Fruit fly (Drosophila melanogaster) whole organism, embryonic: Measurements from ENCODE around the gene Art9.

Experiments used
- Ada2b ChIP-seq: fragments of 200-800 bp; sonication (Bioruptor generic); IDR thresholded peaks from 2 replicates; pipeline ENCODE4 v1.3.6; 2022; ENCODE audit warnings: missing biosample characterization, missing genetic modification characterization
- Asciz ChIP-seq: fragments of 200-800 bp; sonication (Bioruptor generic); optimal IDR thresholded peaks from 2 replicates; lab custom pipeline; 2017; ENCODE audit warnings: missing biosample characterization, mild to moderate bottlenecking, missing genetic modification characterization, missing genetic modification reagents
- Awh ChIP-seq: fragments of 200-800 bp; sonication (Bioruptor generic); IDR thresholded peaks from 2 replicates; pipeline ENCODE4, ENCODE4 v1.3.6; 2022; ENCODE audit warnings: missing biosample characterization, missing genetic modification characterization
- CG1024 ChIP-seq: fragments of 200-800 bp; sonication (Bioruptor generic); IDR thresholded peaks from 2 replicates; pipeline ENCODE4 v1.3.6; 2022; ENCODE audit warnings: missing biosample characterization, missing genetic modification characterization
- CG11456 ChIP-seq: fragments of 200-800 bp; sonication (Bioruptor generic); IDR thresholded peaks from 3 replicates; pipeline ENCODE4 v1.3.6; 2022; ENCODE audit warnings: missing biosample characterization, missing genetic modification characterization
- CG11504 ChIP-seq: fragments of 200-800 bp; sonication (Bioruptor generic); optimal IDR thresholded peaks from 3 replicates; lab custom pipeline; 2019; ENCODE audit warnings: missing biosample characterization, mild to moderate bottlenecking, missing genetic modification characterization, moderate library complexity
- CG13624 ChIP-seq: fragments of 200-800 bp; sonication (Bioruptor generic); optimal IDR thresholded peaks from 2 replicates; lab custom pipeline; 2016; ENCODE audit warnings: missing biosample characterization, missing genetic modification characterization
- CG15696 ChIP-seq: fragments of 200-800 bp; sonication (Bioruptor generic); optimal IDR thresholded peaks from 2 replicates; lab custom pipeline; 2019; ENCODE audit warnings: missing biosample characterization, mild to moderate bottlenecking, missing genetic modification characterization, moderate library complexity
- CG1647 ChIP-seq: fragments of 200-800 bp; sonication (Bioruptor generic); optimal IDR thresholded peaks from 3 replicates; lab custom pipeline; 2016; ENCODE audit warnings: missing biosample characterization, missing genetic modification characterization
- CG16779 ChIP-seq: fragments of 200-800 bp; sonication (Bioruptor generic); IDR thresholded peaks from 2 replicates; pipeline ENCODE4 v1.3.6; 2022; ENCODE audit warnings: missing biosample characterization, missing genetic modification characterization
- CG17328 ChIP-seq: fragments of 200-800 bp; sonication (Bioruptor generic); IDR thresholded peaks from 2 replicates; pipeline ENCODE4 v1.3.6; 2022; ENCODE audit warnings: missing biosample characterization, missing genetic modification characterization
- CG17802 ChIP-seq: fragments of 200-800 bp; sonication (Bioruptor generic); optimal IDR thresholded peaks from 2 replicates; lab custom pipeline; 2018; ENCODE audit warnings: missing biosample characterization, mild to moderate bottlenecking, missing genetic modification characterization, moderate library complexity
- CG34224 ChIP-seq: fragments of 200-800 bp; sonication (Bioruptor generic); IDR thresholded peaks from 3 replicates; pipeline ENCODE4 v1.3.6; 2022; ENCODE audit warnings: missing biosample characterization, missing genetic modification characterization; ENCODE audit not compliant: partially characterized antibody
- CG34376 ChIP-seq: fragments of 200-800 bp; sonication (Bioruptor generic); optimal IDR thresholded peaks from 2 replicates; lab custom pipeline; 2018; ENCODE audit warnings: missing biosample characterization, mild to moderate bottlenecking, missing genetic modification characterization
- CG3726 ChIP-seq: fragments of 200-800 bp; sonication (Bioruptor generic); IDR thresholded peaks from 3 replicates; pipeline ENCODE4, ENCODE4 v1.3.6; 2022; ENCODE audit warnings: missing biosample characterization, missing genetic modification characterization
- CG3995 ChIP-seq: fragments of 200-800 bp; sonication (Bioruptor generic); optimal IDR thresholded peaks from 3 replicates; lab custom pipeline; 2016; ENCODE audit warnings: missing biosample characterization, missing genetic modification characterization
- CG4730 ChIP-seq: fragments of 200-800 bp; sonication (Bioruptor generic); IDR thresholded peaks from 2 replicates; pipeline ENCODE4 v1.3.6; 2022; ENCODE audit warnings: missing biosample characterization, missing genetic modification characterization
- CG5245 ChIP-seq: fragments of 200-800 bp; sonication (Bioruptor generic); optimal IDR thresholded peaks from 3 replicates; lab custom pipeline; 2016; ENCODE audit warnings: missing biosample characterization, missing genetic modification characterization
- CG7786 ChIP-seq: fragments of 200-800 bp; sonication (Bioruptor generic); optimal IDR thresholded peaks from 2 replicates; lab custom pipeline; 2016; ENCODE audit warnings: missing biosample characterization, missing genetic modification characterization
- CG7963 ChIP-seq: fragments of 200-800 bp; sonication (Bioruptor generic); IDR thresholded peaks from 3 replicates; pipeline ENCODE4 v1.3.6; 2022; ENCODE audit warnings: missing biosample characterization, missing genetic modification characterization; ENCODE audit not compliant: partially characterized antibody
- CG9727 ChIP-seq: fragments of 200-800 bp; sonication (Bioruptor generic); optimal IDR thresholded peaks from 3 replicates; lab custom pipeline; 2017; ENCODE audit warnings: missing biosample characterization, mild to moderate bottlenecking, missing genetic modification characterization
- D ChIP-seq, 2 experiments: fragments of 200-800 bp in 1 of 2; fragments of >200 bp in 1 of 2; sonication (Bioruptor generic) in 1 of 2; optimal IDR thresholded peaks; 2 replicates in 1 of 2; 3 replicates in 1 of 2; lab custom pipeline; 2017; ENCODE audit warnings: mild to moderate bottlenecking in 1 of 2, missing biosample characterization in 1 of 2, missing genetic modification characterization in 1 of 2, missing genetic modification reagents in 1 of 2
- D19A ChIP-seq: fragments of 200-800 bp; optimal IDR thresholded peaks from 3 replicates; lab custom pipeline; 2019; ENCODE audit warnings: missing biosample characterization, mild to moderate bottlenecking, missing genetic modification characterization, moderate library complexity
- Doc2 ChIP-seq: fragments of 200-800 bp; sonication (Bioruptor generic); IDR thresholded peaks from 2 replicates; pipeline ENCODE4 v1.3.6; 2022; ENCODE audit warnings: missing biosample characterization, missing genetic modification characterization
- Fer3 ChIP-seq: fragments of 200-800 bp; sonication (Bioruptor generic); optimal IDR thresholded peaks from 2 replicates; lab custom pipeline; 2018; ENCODE audit warnings: missing biosample characterization, mild to moderate bottlenecking, missing genetic modification characterization, moderate library complexity
- Gsc ChIP-seq: fragments of 200-800 bp; sonication (Bioruptor generic); IDR thresholded peaks from 2 replicates; pipeline ENCODE4 v1.3.6; 2022; ENCODE audit warnings: missing biosample characterization, missing genetic modification characterization
- Kr ChIP-seq: fragments of 200-800 bp; sonication (Bioruptor generic); optimal IDR thresholded peaks from 2 replicates; lab custom pipeline; 2017; ENCODE audit warnings: missing biosample characterization, mild to moderate bottlenecking, missing genetic modification characterization
- NFAT ChIP-seq: fragments of 200-800 bp; sonication (Bioruptor generic); IDR thresholded peaks from 2 replicates; pipeline ENCODE4 v1.3.6; 2022; ENCODE audit warnings: missing biosample characterization, missing genetic modification characterization
- Nf-YC ChIP-seq: fragments of 200-800 bp; optimal IDR thresholded peaks from 3 replicates; lab custom pipeline; 2019; ENCODE audit warnings: missing biosample characterization, mild to moderate bottlenecking, missing genetic modification characterization, moderate library complexity
- Sox100B ChIP-seq: fragments of 200-800 bp; sonication (Bioruptor generic); optimal IDR thresholded peaks from 3 replicates; lab custom pipeline; 2018; ENCODE audit warnings: missing biosample characterization, mild to moderate bottlenecking, missing genetic modification characterization
- cad ChIP-seq: fragments of >200 bp; optimal IDR thresholded peaks from 2 replicates; lab custom pipeline; 2017; ENCODE audit warnings: missing biosample characterization, missing genetic modification characterization
- chif ChIP-seq, 2 experiments: fragments of 200-800 bp; sonication (Bioruptor generic); optimal IDR thresholded peaks; 3 replicates each; lab custom pipeline; 2016; ENCODE audit warnings: missing biosample characterization in 2 of 2, missing genetic modification characterization in 2 of 2
- crc ChIP-seq: fragments of 200-800 bp; sonication (Bioruptor generic); optimal IDR thresholded peaks from 2 replicates; lab custom pipeline; 2016; ENCODE audit warnings: missing biosample characterization, missing genetic modification characterization
- cwo ChIP-seq: fragments of 200-800 bp; sonication (Bioruptor generic); optimal IDR thresholded peaks from 3 replicates; lab custom pipeline; 2017; ENCODE audit warnings: missing biosample characterization, missing genetic modification characterization, mild to moderate bottlenecking, moderate library complexity, missing genetic modification reagents
- emc ChIP-seq: fragments of 200-800 bp; sonication (Bioruptor generic); optimal IDR thresholded peaks from 2 replicates; lab custom pipeline; 2016; ENCODE audit warnings: missing biosample characterization, missing genetic modification characterization
- eyg ChIP-seq: fragments of 200-800 bp; sonication (Bioruptor generic); optimal IDR thresholded peaks from 3 replicates; lab custom pipeline; 2016; ENCODE audit warnings: missing biosample characterization, missing genetic modification characterization
- fd3F ChIP-seq: fragments of 200-800 bp; sonication (Bioruptor generic); optimal IDR thresholded peaks from 2 replicates; lab custom pipeline; 2018; ENCODE audit warnings: missing biosample characterization, mild to moderate bottlenecking, missing genetic modification characterization, moderate library complexity
- grau ChIP-seq: fragments of 200-800 bp; optimal IDR thresholded peaks from 3 replicates; lab custom pipeline; 2019; ENCODE audit warnings: missing biosample characterization, mild to moderate bottlenecking, missing genetic modification characterization, moderate library complexity
- jing ChIP-seq: fragments of 200-800 bp; sonication (Bioruptor generic); optimal IDR thresholded peaks from 2 replicates; lab custom pipeline; 2018; ENCODE audit warnings: missing biosample characterization, mild to moderate bottlenecking, missing genetic modification characterization
- kni ChIP-seq: fragments of 200-800 bp; sonication (Bioruptor generic); optimal IDR thresholded peaks from 3 replicates; lab custom pipeline; 2017; ENCODE audit warnings: mild to moderate bottlenecking, missing biosample characterization, missing genetic modification reagents, missing genetic modification characterization
- pho ChIP-seq: fragments of 200-800 bp; sonication (Bioruptor generic); optimal IDR thresholded peaks from 2 replicates; lab custom pipeline; 2016; ENCODE audit warnings: missing biosample characterization, missing genetic modification characterization
- prd ChIP-seq, 3 experiments: fragments of >200 bp in 2 of 3; fragments of 200-800 bp in 1 of 3; sonication (Bioruptor generic) in 1 of 3; optimal IDR thresholded peaks in 2 of 3; IDR thresholded peaks in 1 of 3; 2 replicates in 2 of 3; 3 replicates in 1 of 3; pipeline versions ENCODE4 v1.3.6 to Lab custom; 2017 to 2022; ENCODE audit warnings: missing biosample characterization in 1 of 3, missing genetic modification characterization in 1 of 3
- sens ChIP-seq: fragments of 200-800 bp; sonication (Bioruptor generic); peaks from one replicate; lab custom pipeline; 2016; ENCODE audit warnings: missing biosample characterization, missing genetic modification characterization
- sob ChIP-seq: fragments of 200-800 bp; sonication (Bioruptor generic); IDR thresholded peaks from 2 replicates; pipeline ENCODE4 v1.3.6; 2022; ENCODE audit warnings: missing biosample characterization, missing genetic modification characterization
- ssp ChIP-seq: fragments of 200-800 bp; sonication (Bioruptor generic); IDR thresholded peaks from 2 replicates; pipeline ENCODE4 v1.3.6; 2022; ENCODE audit warnings: missing biosample characterization, missing genetic modification characterization
- unpg ChIP-seq: fragments of 200-800 bp; sonication (Bioruptor generic); optimal IDR thresholded peaks from 3 replicates; lab custom pipeline; 2018; ENCODE audit warnings: missing biosample characterization, mild to moderate bottlenecking, missing genetic modification characterization, moderate library complexity
- vnd ChIP-seq: fragments of 200-800 bp; sonication (Bioruptor generic); IDR thresholded peaks from 3 replicates; pipeline ENCODE4 v1.3.6; 2022; ENCODE audit warnings: missing biosample characterization, missing genetic modification characterization; ENCODE audit not compliant: partially characterized antibody
- vvl ChIP-seq: fragments of 200-800 bp; sonication (Bioruptor generic); IDR thresholded peaks from 2 replicates; pipeline ENCODE4 v1.3.6; 2022; ENCODE audit warnings: missing biosample characterization, missing genetic modification characterization
- zen ChIP-seq: fragments of 200-800 bp; sonication (Bioruptor generic); optimal IDR thresholded peaks from 3 replicates; lab custom pipeline; 2018; ENCODE audit warnings: missing biosample characterization, mild to moderate bottlenecking, missing genetic modification characterization, moderate library complexity

Art9 gene

dm6 chr3R:13989453-13989852 is 46.2 kb upstream of the Art9 start:
- TF ChIP-seq CG1647 (GFP tag; lab: Kevin White, UChicago) (no peak), jing (no peak), prd (optimal IDR thresholded peaks at IDR 0.05; lab: Kevin White, UChicago) (no peak), prd (GFP tag; IDR thresholded peaks at IDR 0.05; lab: Robert Waterston, UW) (0 out of 3 replicates have a peak, but pooled peaks have one; percentile 5), CG7963 (GFP tag; lab: Robert Waterston, UW) (no peak), CG9727 (no peak), CG17802 (tag; lab: Kevin White, UChicago) (no peak), CG3995 (GFP tag; lab: Kevin White, UChicago) (no peak), unpg (GFP tag; lab: Kevin White, UChicago) (no peak), Fer3 (tag; lab: Kevin White, UChicago) (no peak), CG11456 (GFP tag; lab: Robert Waterston, UW) (no peak), CG11504 (tag; lab: Kevin White, UChicago) (no peak), D19A (tag; lab: Kevin White, UChicago) (no peak), CG15696 (tag; lab: Kevin White, UChicago) (peak; percentile 15), CG1024 (GFP tag; lab: Robert Waterston, UW) (no peak), cad (GFP tag; lab: Kevin White, UChicago) (no peak), Sox100B (GFP tag; lab: Kevin White, UChicago) (no peak), fd3F (GFP tag; lab: Kevin White, UChicago) (no peak), CG34376 (no peak), sob (GFP tag; lab: Robert Waterston, UW) (no peak), Ada2b (GFP tag; lab: Robert Waterston, UW) (no peak), CG16779 (no peak), CG5245 (GFP tag; lab: Kevin White, UChicago) (no peak), eyg (GFP tag; lab: Kevin White, UChicago) (no peak), grau (tag; lab: Kevin White, UChicago) (peak; percentile 80), Asciz (GFP tag; lab: Kevin White, UChicago) (no peak), CG13624 (no peak)

dm6 chr3R:13988923-13989436 is 45.7 kb upstream of the Art9 start:
- TF ChIP-seq cwo (no peak), pho (no peak), vvl (GFP tag; lab: Robert Waterston, UW) (no peak), CG17328 (no peak), CG34224 (GFP tag; lab: Robert Waterston, UW) (no peak), chif (GFP tag; optimal IDR thresholded peaks at IDR 0.05; lab: Kevin White, UChicago) (no peak), D (optimal IDR thresholded peaks at IDR 0.05; lab: Kevin White, UChicago) (peak; percentile 85), D (GFP tag; optimal IDR thresholded peaks at IDR 0.05; lab: Kevin White, UChicago) (no peak), Kr (peak; percentile 62), zen (peak; percentile 92), CG4730 (GFP tag; lab: Robert Waterston, UW) (no peak), ssp (GFP tag; lab: Robert Waterston, UW) (no peak), sob (GFP tag; lab: Robert Waterston, UW) (no peak), Awh (0 out of 2 replicates have a peak, but pooled peaks have one; percentile 12), CG3726 (GFP tag; lab: Robert Waterston, UW) (no peak), sens (GFP tag; lab: Kevin White, UChicago) (peak; percentile 33), Gsc (GFP tag; lab: Robert Waterston, UW) (no peak), Doc2 (no peak), crc (GFP tag; lab: Kevin White, UChicago) (no peak), emc (GFP tag; lab: Kevin White, UChicago) (no peak), prd (optimal IDR thresholded peaks at IDR 0.05; lab: Kevin White, UChicago) (no peak), prd (GFP tag; IDR thresholded peaks at IDR 0.05; lab: Robert Waterston, UW) (0 out of 3 replicates have a peak, but pooled peaks have one; percentile 42), Nf-YC (tag; lab: Kevin White, UChicago) (no peak), NFAT (GFP tag; lab: Robert Waterston, UW) (no peak), vnd (GFP tag; lab: Robert Waterston, UW) (no peak), kni (GFP tag; lab: Kevin White, UChicago) (peak; percentile 21), CG7786 (no peak)
